Worm (Caenorhabditis elegans) whole organism, late embryonic: ENCODE data around the gene ifta-1.

ENCODE experiments used
- F13H6.1 ChIP-seq: sonication (generic microtip); optimal IDR thresholded peaks from 2 replicates; lab custom pipeline; 2016; ENCODE audit warnings: missing genetic modification characterization, missing compliant biosample characterization
- ahr-1 ChIP-seq: sonication (generic microtip); optimal IDR thresholded peaks from 2 replicates; lab custom pipeline; 2016; ENCODE audit warnings: missing genetic modification characterization, missing compliant biosample characterization
- ceh-45 ChIP-seq: fragments of 200-800 bp; sonication (Bioruptor generic); IDR thresholded peaks from 2 replicates; pipeline ENCODE4 v1.3.6; 2022; ENCODE audit warnings: missing genetic modification reagents, missing genetic modification characterization, missing compliant biosample characterization
- ceh-48 ChIP-seq: sonication (generic microtip); optimal IDR thresholded peaks from 2 replicates; lab custom pipeline; 2016; ENCODE audit warnings: missing genetic modification characterization, inconsistent platforms, missing compliant biosample characterization
- dve-1 ChIP-seq: sonication (generic microtip); optimal IDR thresholded peaks from 2 replicates; lab custom pipeline; 2017; ENCODE audit warnings: antibody characterized with exemption, mild to moderate bottlenecking, missing genetic modification characterization, missing compliant biosample characterization
- elt-4 ChIP-seq: sonication (generic microtip); optimal IDR thresholded peaks from 2 replicates; lab custom pipeline; 2016; ENCODE audit warnings: missing genetic modification characterization, missing compliant biosample characterization
- ets-4 ChIP-seq: sonication (generic microtip); optimal IDR thresholded peaks from 2 replicates; lab custom pipeline; 2016; ENCODE audit warnings: missing genetic modification characterization, missing compliant biosample characterization
- eyg-1 ChIP-seq: sonication (generic microtip); optimal IDR thresholded peaks from 2 replicates; lab custom pipeline; 2016; ENCODE audit warnings: missing genotype, missing genetic modification characterization, missing compliant biosample characterization
- fkh-10 ChIP-seq: fragments of 150-350 bp; optimal IDR thresholded peaks from 2 replicates; lab custom pipeline; 2014; ENCODE audit warnings: missing biosample characterization, missing genetic modification reagents, missing genetic modification characterization
- hlh-15 ChIP-seq: sonication (generic microtip); optimal IDR thresholded peaks from 2 replicates; lab custom pipeline; 2016; ENCODE audit warnings: missing genetic modification characterization, missing compliant biosample characterization
- pag-3 ChIP-seq: sonication (generic microtip); optimal IDR thresholded peaks from 2 replicates; lab custom pipeline; 2016; ENCODE audit warnings: missing compliant biosample characterization, missing genetic modification characterization, borderline replicate concordance
- pqm-1 ChIP-seq: sonication (generic microtip); optimal IDR thresholded peaks from 2 replicates; lab custom pipeline; 2016; ENCODE audit warnings: missing genetic modification characterization, missing compliant biosample characterization
- syd-9 ChIP-seq: sonication (generic microtip); optimal IDR thresholded peaks from 2 replicates; lab custom pipeline; 2016; ENCODE audit warnings: mild to moderate bottlenecking, missing genetic modification characterization, moderate library complexity, missing compliant biosample characterization
- unc-55 ChIP-seq: sonication (generic microtip); optimal IDR thresholded peaks from 2 replicates; lab custom pipeline; 2017; ENCODE audit warnings: missing biosample characterization, missing genetic modification reagents, missing genetic modification characterization

DNA sequence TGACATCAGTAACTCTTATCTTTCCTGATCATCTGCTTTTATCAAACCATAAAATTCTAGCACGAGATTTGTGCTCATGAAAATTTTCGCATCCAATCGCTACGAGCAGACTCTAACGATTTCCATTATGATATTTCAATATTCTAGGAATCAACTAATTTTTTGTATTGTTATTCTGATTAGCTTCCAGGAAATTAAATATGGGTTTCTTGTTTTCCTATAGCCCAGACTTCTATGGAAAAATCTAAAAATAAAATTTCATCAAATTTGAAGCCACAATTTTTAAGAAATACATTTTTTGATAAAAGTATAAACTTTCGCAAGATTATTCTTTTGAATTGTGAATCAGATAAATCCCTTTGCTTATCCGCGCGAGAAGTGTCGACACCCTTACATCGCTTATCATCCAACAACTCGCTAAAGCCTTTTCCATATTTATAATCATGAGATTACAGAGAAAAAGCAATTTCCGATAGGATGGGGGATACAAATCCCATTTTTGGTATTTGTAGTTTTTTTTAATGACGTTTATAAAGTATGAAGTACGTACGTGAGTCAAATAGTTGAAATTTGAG is 2.6 kb upstream of the ifta-1 start:
- TF ChIP-seq dve-1 (no peak), hlh-15 (no peak), syd-9 (tag; lab: Kevin White, UChicago) (no peak), pqm-1 (tag; lab: Kevin White, UChicago) (no peak), pag-3 (tag; lab: Kevin White, UChicago) (no peak), eyg-1 (tag; lab: Kevin White, UChicago) (no peak), fkh-10 (GFP tag; lab: Kevin White, UChicago) (no peak), ceh-48 (tag; lab: Kevin White, UChicago) (no peak), elt-4 (tag; lab: Kevin White, UChicago) (no peak), F13H6.1 (no peak), ahr-1 (tag; lab: Kevin White, UChicago) (no peak), ets-4 (tag; lab: Kevin White, UChicago) (no peak), unc-55 (GFP tag; lab: Kevin White, UChicago) (no peak), ceh-45 (GFP tag; lab: Robert Waterston, UW) (no peak)
